Fruit fly (Drosophila melanogaster): ENCODE data around the gene Vtld.

dm6 chr3L:19801105-19801504 is 40.9 kb downstream of the Vtld start, which contains the start of gene CG14102:
- TF ChIP-seq bab1 (GFP tag; optimal IDR thresholded peaks at IDR 0.05) (no peak), kay (GFP tag; ENCODE audit: borderline replicate concordance) (no peak), tj (GFP tag; optimal IDR thresholded peaks at IDR 0.05) (no peak), pad (GFP tag; optimal IDR thresholded peaks at IDR 0.05) (no peak), CG1620 (GFP tag; optimal IDR thresholded peaks at IDR 0.05) (no peak), CG7101 (tag; optimal IDR thresholded peaks at IDR 0.05) (no peak), CG12768 (GFP tag; optimal IDR thresholded peaks at IDR 0.05) (no peak), Clk (GFP tag; optimal IDR thresholded peaks at IDR 0.05) (no peak), CG7045 (GFP tag; optimal IDR thresholded peaks at IDR 0.05) (no peak), CG33017 (tag; optimal IDR thresholded peaks at IDR 0.05) (no peak), ovo (GFP tag; optimal IDR thresholded peaks at IDR 0.05) (no peak)
